Worm (Caenorhabditis elegans): Measurements from ENCODE around the gene nhr-253.

DNA sequence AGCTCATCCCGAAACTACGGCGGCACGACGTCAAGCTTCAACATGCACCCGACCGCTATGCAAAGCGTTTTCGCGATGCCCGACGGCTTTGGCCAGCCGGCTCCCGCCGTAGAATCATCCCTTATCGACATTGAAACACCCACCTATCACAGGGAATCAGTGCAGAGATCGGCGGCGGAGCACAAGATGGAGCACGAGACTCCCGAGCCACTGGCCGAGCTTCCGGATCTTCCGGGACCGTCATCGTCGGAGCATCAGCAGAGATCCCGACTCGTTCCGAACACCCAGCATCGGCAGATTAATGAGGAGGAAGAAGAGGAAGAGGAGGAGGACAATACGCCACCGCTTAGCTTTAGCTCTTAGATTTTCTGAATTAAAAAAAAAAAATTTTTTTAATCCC is 37.9 kb upstream of the nhr-253 start:
- TF ChIP-seq fos-1 (tag; optimal IDR thresholded peaks at IDR 0.05) (no peak), nhr-237 (tag; optimal IDR thresholded peaks at IDR 0.05) (no peak), sma-9 (GFP tag; optimal IDR thresholded peaks at IDR 0.05) (no peak), sma-9 (tag; optimal IDR thresholded peaks at IDR 0.05) (no peak), nhr-12 (tag; optimal IDR thresholded peaks at IDR 0.05) (no peak), nhr-23 (tag; optimal IDR thresholded peaks at IDR 0.05) (no peak), nhr-6 (tag; optimal IDR thresholded peaks at IDR 0.05) (no peak), lin-13 (GFP tag; optimal IDR thresholded peaks at IDR 0.05) (no peak), F13H6.1 (tag; optimal IDR thresholded peaks at IDR 0.05) (no peak), blmp-1 (tag; optimal IDR thresholded peaks at IDR 0.05; ENCODE audit: insufficient read depth) (no peak), lin-11 (tag; optimal IDR thresholded peaks at IDR 0.05) (no peak), nhr-25 (tag; optimal IDR thresholded peaks at IDR 0.05) (no peak), ztf-11 (tag; optimal IDR thresholded peaks at IDR 0.05) (no peak), unc-62 (GFP tag; optimal IDR thresholded peaks at IDR 0.05) (no peak), elt-1 (tag; optimal IDR thresholded peaks at IDR 0.05) (no peak)
